Worm (Caenorhabditis elegans) whole organism, L4 larva: Measurements from ENCODE around the gene F23G4.1.

ENCODE experiments used
- T26A8.4 ChIP-seq: fragments of 200-800 bp; sonication (Bioruptor generic); IDR thresholded peaks from 2 replicates; pipeline ENCODE4 v1.3.6; 2022; ENCODE audit warnings: missing genetic modification characterization, missing compliant biosample characterization
- ama-1 ChIP-seq: fragments of 150-350 bp; optimal IDR thresholded peaks from 2 replicates; lab custom pipeline; 2014; ENCODE audit warnings: inconsistent platforms, mixed read lengths
- attf-4 ChIP-seq: sonication (generic microtip); optimal IDR thresholded peaks from 3 replicates; lab custom pipeline; 2017; ENCODE audit warnings: missing biosample characterization, missing genetic modification characterization
- daf-19 ChIP-seq: fragments of 200-800 bp; sonication (Bioruptor generic); conservative IDR thresholded peaks from 2 replicates; pipeline ENCODE4 v1.3.6; 2022; ENCODE audit warnings: missing genetic modification characterization, missing compliant biosample characterization
- fkh-10 ChIP-seq: fragments of 150-350 bp; optimal IDR thresholded peaks from 2 replicates; lab custom pipeline; 2014; ENCODE audit warnings: missing biosample characterization, missing genetic modification reagents, missing genetic modification characterization
- lin-39 ChIP-seq: fragments of 150-350 bp; optimal IDR thresholded peaks from 2 replicates; lab custom pipeline; 2014; ENCODE audit warnings: missing biosample characterization, missing genetic modification reagents, missing genetic modification characterization
- mes-2 ChIP-seq: sonication (generic microtip); optimal IDR thresholded peaks from 2 replicates; lab custom pipeline; 2016; ENCODE audit warnings: missing genotype, mild to moderate bottlenecking, missing genetic modification characterization, missing compliant biosample characterization; ENCODE audit not compliant: poor library complexity, severe bottlenecking
- nhr-237 ChIP-seq: sonication (generic microtip); optimal IDR thresholded peaks from 2 replicates; lab custom pipeline; 2017; ENCODE audit warnings: missing biosample characterization, missing genetic modification characterization
- nhr-76 ChIP-seq: fragments of 150-350 bp; optimal IDR thresholded peaks from 2 replicates; lab custom pipeline; 2014; ENCODE audit warnings: missing biosample characterization, missing genetic modification characterization
- unc-130 ChIP-seq: sonication (generic microtip); optimal IDR thresholded peaks from 2 replicates; lab custom pipeline; 2016; ENCODE audit warnings: missing genetic modification reagents, missing genetic modification characterization, missing compliant biosample characterization

ce11 chrX:6598732-6599131 is 4.3 kb downstream of the F23G4.1 start, which contains the start of gene hic-1:
- TF ChIP-seq mes-2 (tag; lab: Kevin White, UChicago) = no peak
- no peak for TF ChIP-seq T26A8.4
- no peak for TF ChIP-seq fkh-10 (GFP tag; lab: Kevin White, UChicago)
- no peak for TF ChIP-seq unc-130
- TF ChIP-seq lin-39 (tag; lab: Kevin White, UChicago) = no peak
- no peak for TF ChIP-seq attf-4 (tag; lab: Kevin White, UChicago)
- no peak for TF ChIP-seq daf-19 (GFP tag; lab: Robert Waterston, UW)
- TF ChIP-seq ama-1 = no peak
- TF ChIP-seq nhr-237 (tag; lab: Kevin White, UChicago) = no peak
- no peak for TF ChIP-seq nhr-76 (tag; lab: Kevin White, UChicago)
